Fruit fly (Drosophila melanogaster): ENCODE measurements around the gene PGRP-SA.

PGRP-SA gene

dm6 chrX:11569956-11570695 lies 8.7 kb downstream of the PGRP-SA start, which contains the start of the genes Polr2A and CG11699 (continued):
- TF ChIP-seq schlank (tag; optimal IDR thresholded peaks at IDR 0.05) (no peak), CG9797 (GFP tag; optimal IDR thresholded peaks at IDR 0.05) (peak; percentile 87), lmd (GFP tag; IDR thresholded peaks at IDR 0.05) (peak; percentile 54; the same call in 1 of the 2 replicates), yki (optimal IDR thresholded peaks at IDR 0.05) (no peak), zf30C (GFP tag; optimal IDR thresholded peaks at IDR 0.05) (no peak), CG7928 (GFP tag; optimal IDR thresholded peaks at IDR 0.05) (no peak), Hand (GFP tag; optimal IDR thresholded peaks at IDR 0.05) (no peak), Antp (GFP tag; optimal IDR thresholded peaks at IDR 0.05) (no peak), CG31441 (GFP tag; IDR thresholded peaks at IDR 0.05) (no peak; the same call in 1 of the 2 replicates), CG17186 (GFP tag; optimal IDR thresholded peaks at IDR 0.05) (peak; percentile 38), CoRest (tag; optimal IDR thresholded peaks at IDR 0.05) (peak; percentile 72), CrebB (tag; optimal IDR thresholded peaks at IDR 0.05) (no peak), Max (GFP tag; optimal IDR thresholded peaks at IDR 0.05) (peak; percentile 47), CG4360 (GFP tag; IDR thresholded peaks at IDR 0.05) (no peak), bsh (GFP tag; optimal IDR thresholded peaks at IDR 0.05) (peak; percentile 6 to 57), wor (GFP tag; IDR thresholded peaks at IDR 0.05) (no peak), CG10565 (GFP tag; optimal IDR thresholded peaks at IDR 0.05) (no peak), so (GFP tag; IDR thresholded peaks at IDR 0.05) (no peak), CG17361 (GFP tag; IDR thresholded peaks at IDR 0.05) (no peak; the same call in 2 of the 3 replicates), CG12769 (tag; optimal IDR thresholded peaks at IDR 0.05) (no peak), Neu2 (GFP tag; optimal IDR thresholded peaks at IDR 0.05; ENCODE audit: borderline replicate concordance) (no peak), CG2712 (tag; optimal IDR thresholded peaks at IDR 0.05) (peak; percentile 57), CG4404 (GFP tag; IDR thresholded peaks at IDR 0.05) (peak; percentile 25; the same call in 1 of the 2 replicates), gsb-n (tag; optimal IDR thresholded peaks at IDR 0.05) (peak; percentile 54), HmgZ (tag; optimal IDR thresholded peaks at IDR 0.05) (peak; percentile 63), BEAF-32 (GFP tag; optimal IDR thresholded peaks at IDR 0.05) (peak; percentile 49), Atf3 (GFP tag; optimal IDR thresholded peaks at IDR 0.05) (no peak), CG6813 (GFP tag; optimal IDR thresholded peaks at IDR 0.05) (peak; percentile 9), HmgD (GFP tag; optimal IDR thresholded peaks at IDR 0.05) (no peak), tap (tag; optimal IDR thresholded peaks at IDR 0.05) (no peak), ken (GFP tag; IDR thresholded peaks at IDR 0.05) (no peak), CG7963 (GFP tag; IDR thresholded peaks at IDR 0.05; ENCODE audit: partially characterized antibody) (no peak), mirr (GFP tag; optimal IDR thresholded peaks at IDR 0.05) (no peak), en (GFP tag; optimal IDR thresholded peaks at IDR 0.05) (no peak), fd102C (GFP tag; optimal IDR thresholded peaks at IDR 0.05) (no peak), MBD-R2 (GFP tag; IDR thresholded peaks at IDR 0.05) (peak; percentile 81), Dbx (GFP tag; IDR thresholded peaks at IDR 0.05) (peak; percentile 45; the same call in 2 of the 3 replicates), gro (GFP tag; optimal IDR thresholded peaks at IDR 0.05) (no peak), CG12236 (GFP tag; optimal IDR thresholded peaks at IDR 0.05) (no peak), CG18011 (GFP tag; optimal IDR thresholded peaks at IDR 0.05) (no peak), lilli (GFP tag; optimal IDR thresholded peaks at IDR 0.05) (peak; percentile 41), CG6254 (GFP tag; optimal IDR thresholded peaks at IDR 0.05) (peak; percentile 8), CG17612 (GFP tag; IDR thresholded peaks at IDR 0.05) (no peak), Hsf (GFP tag; optimal IDR thresholded peaks at IDR 0.05) (no peak), sima (GFP tag; optimal IDR thresholded peaks at IDR 0.05) (no peak), dysf (GFP tag; IDR thresholded peaks at IDR 0.05) (peak; percentile 35; the same call in 1 of the 3 replicates), CG6654 (GFP tag; optimal IDR thresholded peaks at IDR 0.05) (no peak), CG6765 (GFP tag; optimal IDR thresholded peaks at IDR 0.05) (no peak), sim (GFP tag; IDR thresholded peaks at IDR 0.05) (no peak), CG1792 (GFP tag; optimal IDR thresholded peaks at IDR 0.05) (no peak)
